Fruit fly (Drosophila melanogaster) whole organism, prepupa: ENCODE results near the gene CG33325.

Source experiments
- CG10631 ChIP-seq: fragments of 200-800 bp; sonication (Bioruptor generic); optimal IDR thresholded peaks from 2 replicates; lab custom pipeline; 2016; ENCODE audit warnings: missing biosample characterization, missing genetic modification characterization
- CG11294 ChIP-seq: fragments of 200-800 bp; sonication (Bioruptor generic); IDR thresholded peaks from 2 replicates; pipeline ENCODE4 v1.3.6; 2022; ENCODE audit warnings: missing biosample characterization, missing genetic modification characterization
- CG15336 ChIP-seq: fragments of 200-800 bp; sonication (Bioruptor generic); IDR thresholded peaks from 2 replicates; pipeline ENCODE4 v1.3.6; 2022; ENCODE audit warnings: missing biosample characterization, missing genetic modification characterization
- CG1621 ChIP-seq: fragments of 200-800 bp; sonication (Bioruptor generic); optimal IDR thresholded peaks from 3 replicates; lab custom pipeline; 2018; ENCODE audit warnings: missing biosample characterization, mild to moderate bottlenecking, missing genetic modification characterization
- CG16779 ChIP-seq: fragments of 200-800 bp; sonication (Bioruptor generic); optimal IDR thresholded peaks from 3 replicates; lab custom pipeline; 2017; ENCODE audit warnings: missing biosample characterization, mild to moderate bottlenecking, missing genetic modification characterization
- CG3032 ChIP-seq: fragments of 200-800 bp; optimal IDR thresholded peaks from 2 replicates; lab custom pipeline; 2019; ENCODE audit warnings: missing biosample characterization, mild to moderate bottlenecking, missing genetic modification characterization, moderate library complexity
- CG31627 ChIP-seq: fragments of 200-800 bp; sonication (Bioruptor generic); optimal IDR thresholded peaks from 3 replicates; lab custom pipeline; 2016; ENCODE audit warnings: missing biosample characterization, missing genetic modification characterization
- CG34406 ChIP-seq: fragments of 200-800 bp; sonication (Bioruptor generic); optimal IDR thresholded peaks from 3 replicates; lab custom pipeline; 2016; ENCODE audit warnings: missing biosample characterization, missing genetic modification characterization
- CG3919 ChIP-seq: fragments of 200-800 bp; sonication (Bioruptor generic); optimal IDR thresholded peaks from 3 replicates; lab custom pipeline; 2016; ENCODE audit warnings: missing biosample characterization, missing genetic modification characterization
- CG6163 ChIP-seq: fragments of 200-800 bp; sonication (Bioruptor generic); IDR thresholded peaks from 3 replicates; pipeline ENCODE4 v1.3.6; 2022; ENCODE audit warnings: missing biosample characterization, missing genetic modification characterization
- CG6276 ChIP-seq: fragments of 200-800 bp; sonication (Bioruptor generic); optimal IDR thresholded peaks from 2 replicates; lab custom pipeline; 2017; ENCODE audit warnings: missing biosample characterization, mild to moderate bottlenecking, missing genetic modification characterization
- CG6854 ChIP-seq: fragments of 200-800 bp; sonication (Bioruptor generic); optimal IDR thresholded peaks from 2 replicates; lab custom pipeline; 2017; ENCODE audit warnings: missing biosample characterization, mild to moderate bottlenecking, missing genetic modification characterization
- CG8119 ChIP-seq: fragments of 200-800 bp; sonication (Bioruptor generic); IDR thresholded peaks from 3 replicates; pipeline ENCODE4 v1.3.6; 2022; ENCODE audit warnings: missing biosample characterization, missing genetic modification characterization
- CG8319 ChIP-seq: fragments of 200-800 bp; sonication (Bioruptor generic); optimal IDR thresholded peaks from 3 replicates; lab custom pipeline; 2016; ENCODE audit warnings: missing biosample characterization, missing genetic modification characterization
- CG8632 ChIP-seq: fragments of 200-800 bp; sonication (Bioruptor generic); optimal IDR thresholded peaks from 3 replicates; lab custom pipeline; 2016; ENCODE audit warnings: missing biosample characterization, missing genetic modification characterization
- CG9139 ChIP-seq: fragments of 200-800 bp; sonication (Bioruptor generic); optimal IDR thresholded peaks from 3 replicates; lab custom pipeline; 2017; ENCODE audit warnings: missing biosample characterization, mild to moderate bottlenecking, missing genetic modification characterization
- Eip75B ChIP-seq: fragments of 200-800 bp; sonication (Bioruptor generic); optimal IDR thresholded peaks from 3 replicates; lab custom pipeline; 2016; ENCODE audit warnings: missing biosample characterization, missing genetic modification characterization
- Eip78C ChIP-seq: fragments of 200-800 bp; sonication (Bioruptor generic); peaks from one replicate; lab custom pipeline; 2016; ENCODE audit warnings: missing biosample characterization, missing genetic modification characterization
- Eip93F ChIP-seq: fragments of 200-800 bp; sonication (Bioruptor generic); optimal IDR thresholded peaks from 2 replicates; lab custom pipeline; 2016; ENCODE audit warnings: missing biosample characterization, mild to moderate bottlenecking, missing genetic modification characterization
- Ets96B ChIP-seq: fragments of 200-800 bp; optimal IDR thresholded peaks from 2 replicates; lab custom pipeline; 2019; ENCODE audit warnings: missing biosample characterization, mild to moderate bottlenecking, missing genetic modification characterization, moderate library complexity
- Gug ChIP-seq: fragments of 200-800 bp; sonication (Bioruptor generic); IDR thresholded peaks from 2 replicates; pipeline ENCODE4 v1.3.6; 2022; ENCODE audit warnings: missing biosample characterization, missing genetic modification characterization
- Hr39 ChIP-seq: fragments of 200-800 bp; sonication (Bioruptor generic); optimal IDR thresholded peaks from 2 replicates; lab custom pipeline; 2016; ENCODE audit warnings: missing biosample characterization, missing genetic modification characterization
- Hr4 ChIP-seq: fragments of 200-800 bp; sonication (Bioruptor generic); optimal IDR thresholded peaks from 3 replicates; lab custom pipeline; 2016; ENCODE audit warnings: missing biosample characterization, missing genetic modification characterization
- Met ChIP-seq: fragments of 200-800 bp; sonication (Bioruptor generic); optimal IDR thresholded peaks from 3 replicates; lab custom pipeline; 2016; ENCODE audit warnings: missing biosample characterization, missing genetic modification characterization
- Sox14 ChIP-seq: fragments of 200-800 bp; sonication (Bioruptor generic); optimal IDR thresholded peaks from 3 replicates; lab custom pipeline; 2016; ENCODE audit warnings: missing biosample characterization, missing genetic modification characterization
- Sox15 ChIP-seq: fragments of 200-800 bp; sonication (Bioruptor generic); optimal IDR thresholded peaks from 3 replicates; lab custom pipeline; 2016; ENCODE audit warnings: missing biosample characterization, missing genetic modification characterization
- achi ChIP-seq: fragments of 200-800 bp; sonication (Bioruptor generic); optimal IDR thresholded peaks from 3 replicates; lab custom pipeline; 2016; ENCODE audit warnings: missing biosample characterization, missing genetic modification characterization
- acj6 ChIP-seq: fragments of 200-800 bp; sonication (Bioruptor generic); optimal IDR thresholded peaks from 3 replicates; lab custom pipeline; 2016; ENCODE audit warnings: missing biosample characterization, missing genetic modification characterization
- dac ChIP-seq: fragments of 200-800 bp; sonication (Bioruptor generic); optimal IDR thresholded peaks from 2 replicates; lab custom pipeline; 2017; ENCODE audit warnings: missing biosample characterization, mild to moderate bottlenecking, missing genetic modification characterization
- eg ChIP-seq: fragments of 200-800 bp; sonication (Bioruptor generic); IDR thresholded peaks from 3 replicates; pipeline ENCODE4 v1.3.6; 2022; ENCODE audit warnings: missing biosample characterization, missing genetic modification characterization
- fd59A ChIP-seq: fragments of 200-800 bp; sonication (Bioruptor generic); optimal IDR thresholded peaks from 2 replicates; lab custom pipeline; 2017; ENCODE audit warnings: missing biosample characterization, mild to moderate bottlenecking, missing genetic modification characterization, missing genetic modification reagents
- fd85E ChIP-seq: fragments of 200-800 bp; sonication (Bioruptor generic); optimal IDR thresholded peaks from 3 replicates; lab custom pipeline; 2016; ENCODE audit warnings: missing biosample characterization, missing genetic modification characterization
- lz ChIP-seq: fragments of 200-800 bp; sonication (Bioruptor generic); optimal IDR thresholded peaks from 3 replicates; lab custom pipeline; 2016; ENCODE audit warnings: missing biosample characterization, missing genetic modification characterization
- spab ChIP-seq: fragments of 200-800 bp; sonication (Bioruptor generic); optimal IDR thresholded peaks from 2 replicates; lab custom pipeline; 2017; ENCODE audit warnings: missing biosample characterization, mild to moderate bottlenecking, missing genetic modification characterization, missing genetic modification reagents
- ss ChIP-seq, 2 experiments: fragments of 200-800 bp; sonication (Bioruptor generic); optimal IDR thresholded peaks; 2 replicates in 1 of 2; 3 replicates in 1 of 2; lab custom pipeline; 2017 to 2018; ENCODE audit warnings: mild to moderate bottlenecking in 2 of 2, missing biosample characterization in 2 of 2, missing genetic modification characterization in 2 of 2, moderate library complexity in 1 of 2
- svp ChIP-seq: fragments of 200-800 bp; sonication (Bioruptor generic); peaks from one replicate; lab custom pipeline; 2016; ENCODE audit warnings: missing biosample characterization, missing genetic modification characterization
- topi ChIP-seq: fragments of 200-800 bp; sonication (Bioruptor generic); optimal IDR thresholded peaks from 3 replicates; lab custom pipeline; 2016; ENCODE audit warnings: missing biosample characterization, missing genetic modification characterization
- vri ChIP-seq: fragments of 200-800 bp; sonication (Bioruptor generic); optimal IDR thresholded peaks from 3 replicates; lab custom pipeline; 2016; ENCODE audit warnings: missing biosample characterization, mild to moderate bottlenecking, missing genetic modification characterization

The CG33325 gene

dm6 chr3R:8670529-8671491, 9.0 kb downstream of the CG33325 start, which contains the start of gene p (continued):
- TF ChIP-seq Eip93F (GFP tag; lab: Kevin White, UChicago) (no peak), CG3032 (peak; percentile 34), CG8319 (GFP tag; lab: Kevin White, UChicago) (peak; percentile 37), CG11294 (0 out of 2 replicates have a peak, but pooled peaks have one; percentile 34), fd59A (GFP tag; lab: Kevin White, UChicago) (no peak), CG8632 (GFP tag; lab: Kevin White, UChicago) (peak; percentile 23), CG6276 (GFP tag; lab: Kevin White, UChicago) (peak; percentile 4), acj6 (GFP tag; lab: Kevin White, UChicago) (peak; percentile 57), vri (GFP tag; lab: Kevin White, UChicago) (peak; percentile 36), Sox15 (no peak), CG3919 (GFP tag; lab: Kevin White, UChicago) (peak; percentile 70)
- TF ChIP-seq, all 60 proteins: peak for 46

dm6 chr3R:8669900-8670528, 9.8 kb downstream of the CG33325 start:
- no peak for TF ChIP-seq dac (GFP tag; lab: Kevin White, UChicago)
- TF ChIP-seq topi (GFP tag; lab: Kevin White, UChicago), result no peak
- peak; percentile 17 for TF ChIP-seq Sox15
- peak; percentile 10 for TF ChIP-seq Hr4 (GFP tag; lab: Kevin White, UChicago)
- TF ChIP-seq svp (GFP tag; lab: Kevin White, UChicago), result peak; percentile 74
- peak; percentile 9 for TF ChIP-seq Eip75B (GFP tag; lab: Kevin White, UChicago)
- TF ChIP-seq lz (GFP tag; lab: Kevin White, UChicago), result no peak
- TF ChIP-seq CG11294, result peak; percentile 40; the same call in 1 of the 2 replicates
- TF ChIP-seq CG6854 (GFP tag; lab: Kevin White, UChicago), result no peak
- TF ChIP-seq acj6 (GFP tag; lab: Kevin White, UChicago), result peak; percentile 41
- TF ChIP-seq CG9139 (GFP tag; lab: Kevin White, UChicago), result no peak
- no peak for TF ChIP-seq achi (GFP tag; lab: Kevin White, UChicago)
- no peak for TF ChIP-seq CG34406 (GFP tag; lab: Kevin White, UChicago)
- TF ChIP-seq Eip78C, result peak; percentile 4
- peak; percentile 24 for TF ChIP-seq CG31627 (GFP tag; lab: Kevin White, UChicago)
- TF ChIP-seq CG1621, result no peak
- TF ChIP-seq CG10631 (GFP tag; lab: Kevin White, UChicago), result peak; percentile 8
- TF ChIP-seq CG6163 (GFP tag; lab: Robert Waterston, UW), result peak; percentile 71
- peak; percentile 41 for TF ChIP-seq CG15336 (GFP tag; lab: Robert Waterston, UW)
- TF ChIP-seq fd85E (GFP tag; lab: Kevin White, UChicago), result no peak
- no peak for TF ChIP-seq spab (GFP tag; lab: Kevin White, UChicago)
- TF ChIP-seq Met (GFP tag; lab: Kevin White, UChicago), result no peak
- peak; percentile 40 for TF ChIP-seq CG8319 (GFP tag; lab: Kevin White, UChicago)
- TF ChIP-seq CG16779, result no peak
- peak; percentile 39 for TF ChIP-seq Hr39 (GFP tag; lab: Kevin White, UChicago)
- peak; percentile 13 for TF ChIP-seq Sox14 (GFP tag; lab: Kevin White, UChicago)
- no peak for TF ChIP-seq ss (GFP tag; optimal IDR thresholded peaks at IDR 0.05; lab: Kevin White, UChicago)
- no peak for TF ChIP-seq Gug (GFP tag; lab: Robert Waterston, UW)
- TF ChIP-seq CG8119 (GFP tag; lab: Robert Waterston, UW), result peak; percentile 32; the same call in 2 of the 3 replicates
- peak; percentile 64 for TF ChIP-seq eg
- peak; percentile 39 for TF ChIP-seq Ets96B (tag; lab: Kevin White, UChicago)
